Worm (Caenorhabditis elegans) whole organism, L2 larva: Measurements from ENCODE around the gene acr-3.

Experiments used
- aly-2 ChIP-seq: fragments of 150-350 bp; optimal IDR thresholded peaks from 2 replicates; lab custom pipeline; 2014; ENCODE audit warnings: missing biosample characterization, missing genetic modification characterization
- egl-27 ChIP-seq: sonication (generic microtip); optimal IDR thresholded peaks from 3 replicates; lab custom pipeline; 2017; ENCODE audit warnings: missing biosample characterization, missing genetic modification reagents, missing genetic modification characterization
- lin-13 ChIP-seq: fragments of 150-350 bp; optimal IDR thresholded peaks from 2 replicates; lab custom pipeline; 2014; ENCODE audit warnings: missing biosample characterization, missing genetic modification reagents, missing genetic modification characterization
- lsy-2 ChIP-seq, 2 experiments: fragments of 150-350 bp in 1 of 2; sonication (generic microtip) in 1 of 2; optimal IDR thresholded peaks; 2 replicates each; lab custom pipeline; 2014 to 2017; ENCODE audit warnings: missing biosample characterization in 2 of 2, missing genetic modification characterization in 2 of 2
- mab-5 ChIP-seq: fragments of 150-350 bp; optimal IDR thresholded peaks from 2 replicates; lab custom pipeline; 2014; ENCODE audit warnings: missing biosample characterization, missing genetic modification characterization
- nhr-237 ChIP-seq: fragments of 150-350 bp; optimal IDR thresholded peaks from 2 replicates; lab custom pipeline; 2014; ENCODE audit warnings: missing biosample characterization, missing genetic modification characterization
- nhr-77 ChIP-seq: fragments of 150-350 bp; optimal IDR thresholded peaks from 2 replicates; lab custom pipeline; 2014; ENCODE audit warnings: missing biosample characterization, missing genetic modification characterization

DNA sequence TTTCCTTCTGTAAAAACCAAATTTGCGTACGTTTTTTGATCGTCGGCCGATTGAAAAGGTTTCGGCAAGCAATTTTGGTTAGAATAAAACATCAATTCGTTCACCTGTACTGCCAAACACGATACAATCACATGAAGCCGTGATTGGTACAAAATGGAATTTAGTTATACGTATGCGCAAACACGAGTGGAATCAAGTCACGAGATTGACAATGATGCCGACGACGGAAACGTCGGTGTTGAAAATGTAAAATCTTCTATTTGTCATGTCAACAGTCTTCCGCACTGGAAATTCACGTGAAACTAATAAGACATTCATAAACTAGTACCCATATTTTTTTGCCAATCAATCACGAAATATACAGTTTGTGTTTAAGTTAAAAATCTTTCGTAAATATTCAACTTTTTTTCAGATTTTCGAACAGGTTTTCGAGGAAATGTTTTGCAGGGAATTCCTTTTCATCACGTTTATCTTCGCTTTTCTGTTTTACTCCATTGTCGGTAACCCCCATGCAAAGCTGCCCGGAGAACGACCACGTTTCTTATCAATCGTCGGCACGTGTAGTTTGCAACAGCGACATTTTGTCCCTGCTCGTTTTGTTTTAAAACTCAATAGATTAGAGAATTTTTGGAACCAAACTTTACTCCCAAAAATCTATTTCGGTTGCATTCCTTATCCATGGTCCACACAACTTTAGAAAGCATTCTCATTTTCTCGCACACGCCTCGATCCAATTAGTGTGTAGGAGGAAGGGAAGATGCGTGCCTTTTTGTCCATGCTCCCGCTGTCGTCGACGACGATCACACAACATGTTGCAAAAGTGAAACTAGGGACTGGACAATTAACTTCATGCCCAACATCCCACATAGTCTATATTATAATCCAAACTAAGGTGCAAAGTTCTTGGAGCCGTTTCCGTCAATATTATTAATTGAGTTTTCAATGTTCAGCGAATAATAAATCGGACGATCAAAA lies 30.0 kb downstream of the acr-3 start:
- TF ChIP-seq nhr-237 (tag; lab: Kevin White, UChicago): no peak
- no peak for TF ChIP-seq egl-27 (tag; lab: Kevin White, UChicago)
- no peak for TF ChIP-seq nhr-77
- TF ChIP-seq aly-2 (tag; lab: Kevin White, UChicago): no peak
- no peak for TF ChIP-seq lin-13 (GFP tag; lab: Kevin White, UChicago)
- no peak for TF ChIP-seq mab-5 (tag; lab: Kevin White, UChicago)
- peak in 1 of 2 experiments; percentile 30 for TF ChIP-seq lsy-2 (tag; optimal IDR thresholded peaks at IDR 0.05; lab: Kevin White, UChicago)
